Worm (Caenorhabditis elegans): ENCODE results near the gene T03F6.4.

Gene T03F6.4

DNA sequence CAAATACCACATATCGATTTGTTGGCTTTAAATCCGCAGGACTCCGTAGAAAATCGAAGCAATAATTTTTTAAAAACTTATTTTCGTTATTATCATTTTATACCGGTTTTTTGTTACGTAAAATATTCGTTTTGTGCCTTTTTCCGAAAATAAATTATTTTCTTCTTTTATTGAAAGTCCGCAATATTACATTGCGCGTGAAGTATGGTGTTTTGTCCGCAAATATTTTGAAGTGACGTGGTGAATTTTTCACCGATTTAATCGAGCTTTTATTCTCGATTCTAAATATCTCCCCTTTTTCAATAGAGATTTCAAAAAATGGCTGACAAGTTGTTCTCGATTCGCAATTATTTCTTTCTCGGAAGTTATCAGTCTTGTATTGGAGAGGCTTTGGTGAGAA is 40.1 kb downstream of the T03F6.4 start, which contains the start of gene cope-1:
TSS of gene cope-1 (plus strand) at position 229 of the 400 bp plus-strand sequence.
- TF ChIP-seq snpc-1.3 (tag; optimal IDR thresholded peaks at IDR 0.05; ENCODE audit: insufficient read depth) (no peak), let-607 (tag; optimal IDR thresholded peaks at IDR 0.05) (peak in 1 of 2 experiments; percentile 61)

DNA sequence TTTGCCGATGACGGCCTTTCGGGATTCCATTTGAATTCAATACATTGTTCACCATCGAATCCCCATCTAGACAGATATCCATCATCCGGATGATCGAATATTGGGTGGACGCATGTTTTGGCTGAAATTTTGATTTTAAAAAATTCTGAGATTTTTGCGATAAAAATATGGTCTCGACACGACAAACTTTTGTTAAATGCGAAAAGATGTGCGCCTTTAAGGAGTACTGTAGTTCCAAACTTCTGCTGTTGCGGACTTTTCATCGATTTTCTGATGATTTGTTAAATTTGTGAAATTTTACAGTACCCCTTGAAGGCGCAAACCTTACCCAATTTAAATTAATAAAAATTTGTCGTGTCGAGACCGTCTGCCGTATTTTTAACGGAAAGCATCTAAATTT is 41.9 kb downstream of the T03F6.4 start:
- TF ChIP-seq xnd-1 (tag; optimal IDR thresholded peaks at IDR 0.05) (peak; percentile 21), him-1 (tag; optimal IDR thresholded peaks at IDR 0.05) (peak; percentile 30), lsl-1 (GFP tag; optimal IDR thresholded peaks at IDR 0.05) (peak; percentile 75), ztf-3 (GFP tag; optimal IDR thresholded peaks at IDR 0.05) (no peak), mes-4 (tag; optimal IDR thresholded peaks at IDR 0.05) (no peak), madf-8 (GFP tag; conservative IDR thresholded peaks at IDR 0.05) (no peak), Y67H2A.10 (GFP tag; conservative IDR thresholded peaks at IDR 0.05) (no peak), F33H1.4 (GFP tag; IDR thresholded peaks at IDR 0.05) (peak; percentile 52; the same call in 1 of the 2 replicates)

DNA sequence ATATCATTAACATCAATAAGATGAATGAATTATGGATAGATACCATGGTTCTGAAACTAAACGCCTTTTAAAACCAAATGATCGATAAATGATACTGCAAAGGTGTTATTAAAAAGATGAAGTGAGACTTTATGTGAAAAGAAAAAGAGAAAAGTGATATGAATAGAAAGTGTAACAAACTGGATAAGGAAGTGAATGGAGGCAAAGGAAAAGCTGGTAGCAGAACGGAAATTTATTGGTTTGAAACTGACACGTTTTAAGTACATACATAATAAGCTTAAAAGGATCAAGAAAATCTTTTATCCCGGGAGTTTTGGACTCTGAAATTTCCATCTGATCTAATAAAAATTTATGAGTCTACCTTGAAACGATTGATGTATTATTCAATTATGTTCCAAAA is 43.7 kb downstream of the T03F6.4 start, which contains the start of gene bli-5:
TSS of gene bli-5 (minus strand) at position 101 of the 400 bp plus-strand sequence.
- TF ChIP-seq let-607 (tag; optimal IDR thresholded peaks at IDR 0.05) (no peak), K12H6.12 (tag; optimal IDR thresholded peaks at IDR 0.05) (no peak), unc-130 (GFP tag; optimal IDR thresholded peaks at IDR 0.05) (no peak), mxl-1 (tag; optimal IDR thresholded peaks at IDR 0.05) (no peak), attf-6 (GFP tag; IDR thresholded peaks at IDR 0.05) (no peak), akir-1 (GFP tag; optimal IDR thresholded peaks at IDR 0.05) (no peak), rpc-1 (optimal IDR thresholded peaks at IDR 0.05) (no peak), rpc-1 (tag; optimal IDR thresholded peaks at IDR 0.05) (no peak), cebp-2 (GFP tag; IDR thresholded peaks at IDR 0.05) (no peak), ZK185.1 (tag; optimal IDR thresholded peaks at IDR 0.05; ENCODE audit: poor library complexity, severe bottlenecking) (no peak), C17E4.6 (GFP tag; IDR thresholded peaks at IDR 0.05) (no peak), nfya-1 (tag; optimal IDR thresholded peaks at IDR 0.05; ENCODE audit: borderline replicate concordance, insufficient read depth) (no peak), Y79H2A.3 (GFP tag; conservative IDR thresholded peaks at IDR 0.05) (no peak), hlh-26 (GFP tag; conservative IDR thresholded peaks at IDR 0.05) (no peak), B0261.1 (tag; optimal IDR thresholded peaks at IDR 0.05) (no peak), ccch-3 (GFP tag; optimal IDR thresholded peaks at IDR 0.05) (no peak), ztf-25 (GFP tag; IDR thresholded peaks at IDR 0.05) (no peak), gei-17 (GFP tag; optimal IDR thresholded peaks at IDR 0.05) (no peak), tbp1 (GFP tag; optimal IDR thresholded peaks at IDR 0.05) (no peak), ama-1 (optimal IDR thresholded peaks at IDR 0.05) (no peak), ama-1 (GFP tag; optimal IDR thresholded peaks at IDR 0.05) (no peak)

ce11 chrIII:13430162-13430561 is 44.2 kb downstream of the T03F6.4 start, which contains the start of gene trf-1:
Gene trf-1, plus strand, starts transcription at chrIII:13430462.
- TF ChIP-seq xnd-1 (tag; optimal IDR thresholded peaks at IDR 0.05) (no peak), F52B5.7 (tag; optimal IDR thresholded peaks at IDR 0.05) (no peak), ceh-79 (tag; optimal IDR thresholded peaks at IDR 0.05) (no peak), F49E8.2 (tag; optimal IDR thresholded peaks at IDR 0.05; ENCODE audit: insufficient read depth) (no peak), mcd-1 (GFP tag; IDR thresholded peaks at IDR 0.05) (no peak)

Measured in whole organism, young adult.